Fruit fly (Drosophila melanogaster): ENCODE data around the gene eIF2A.
A peak's percentile ranks its signal among the peaks of the same experiment; 100 is the strongest.

The eIF2A gene

dm6 chr3L:21832203-21833160, 7.9 kb downstream of the eIF2A start, which contains the start of the genes CG7148 and Nopp140:
CG7148 (minus strand) TSS chr3L:21832253.
Nopp140 (plus strand) TSS chr3L:21832774.
- TF ChIP-seq EcR (GFP tag; optimal IDR thresholded peaks at IDR 0.05) (no peak), psq (optimal IDR thresholded peaks at IDR 0.05) (no peak), Dll (optimal IDR thresholded peaks at IDR 0.05) (no peak), pan (optimal IDR thresholded peaks at IDR 0.05) (no peak), usp (GFP tag; optimal IDR thresholded peaks at IDR 0.05) (no peak), CG8478 (optimal IDR thresholded peaks at IDR 0.05) (no peak)

dm6 chr3L:21835569-21835968, 11.0 kb downstream of the eIF2A start:
- TF ChIP-seq usp (GFP tag; optimal IDR thresholded peaks at IDR 0.05) (no peak), psq (optimal IDR thresholded peaks at IDR 0.05) (no peak), Dll (optimal IDR thresholded peaks at IDR 0.05) (no peak), pan (optimal IDR thresholded peaks at IDR 0.05) (no peak), EcR (GFP tag; optimal IDR thresholded peaks at IDR 0.05) (no peak), CG8478 (optimal IDR thresholded peaks at IDR 0.05) (no peak)

- TF ChIP-seq pan (optimal IDR thresholded peaks at IDR 0.05) (peak; percentile 2), CG8478 (optimal IDR thresholded peaks at IDR 0.05) (no peak)
These were observed 15.4 kb downstream of the eIF2A start for dm6 chr3L:21839720-21840641.

- TF ChIP-seq pan (optimal IDR thresholded peaks at IDR 0.05) = no peak
- no peak for TF ChIP-seq CG8478 (optimal IDR thresholded peaks at IDR 0.05)
- TF ChIP-seq Dll (optimal IDR thresholded peaks at IDR 0.05) = no peak
- TF ChIP-seq usp (GFP tag; optimal IDR thresholded peaks at IDR 0.05) = no peak
- no peak for TF ChIP-seq psq (optimal IDR thresholded peaks at IDR 0.05)
- TF ChIP-seq EcR (GFP tag; optimal IDR thresholded peaks at IDR 0.05) = no peak
These were observed 16.1 kb downstream of the eIF2A start for dm6 chr3L:21840642-21840987.

- TF ChIP-seq usp (GFP tag; optimal IDR thresholded peaks at IDR 0.05) = no peak
- no peak for TF ChIP-seq psq (optimal IDR thresholded peaks at IDR 0.05)
- TF ChIP-seq Dll (optimal IDR thresholded peaks at IDR 0.05) = peak; percentile 36
- TF ChIP-seq pan (optimal IDR thresholded peaks at IDR 0.05) = no peak
- no peak for TF ChIP-seq CG8478 (optimal IDR thresholded peaks at IDR 0.05)
- no peak for TF ChIP-seq EcR (GFP tag; optimal IDR thresholded peaks at IDR 0.05)
These were observed 16.5 kb downstream of the eIF2A start, which contains the start of gene P5CDh1 for dm6 chr3L:21841079-21841478. P5CDh1 (minus strand) TSS chr3L:21841356.

dm6 chr3L:21842286-21842685, 17.7 kb downstream of the eIF2A start, which contains the start of gene CG14563:
CG14563 (minus strand) TSS chr3L:21842386.
- TF ChIP-seq CG8478 (optimal IDR thresholded peaks at IDR 0.05) (no peak), pan (optimal IDR thresholded peaks at IDR 0.05) (no peak), usp (GFP tag; optimal IDR thresholded peaks at IDR 0.05) (no peak), psq (optimal IDR thresholded peaks at IDR 0.05) (no peak)

dm6 chr3L:21843307-21843706, 18.8 kb downstream of the eIF2A start:
- TF ChIP-seq EcR (GFP tag; optimal IDR thresholded peaks at IDR 0.05) (no peak), CG8478 (optimal IDR thresholded peaks at IDR 0.05) (no peak), Dll (optimal IDR thresholded peaks at IDR 0.05) (no peak), psq (optimal IDR thresholded peaks at IDR 0.05) (no peak), pan (optimal IDR thresholded peaks at IDR 0.05) (no peak), usp (GFP tag; optimal IDR thresholded peaks at IDR 0.05) (no peak)

dm6 chr3L:21844488-21844887, 19.9 kb downstream of the eIF2A start, which contains the start of gene mub:
mub (plus strand) TSS chr3L:21844788.
- TF ChIP-seq psq (optimal IDR thresholded peaks at IDR 0.05) (no peak), CG8478 (optimal IDR thresholded peaks at IDR 0.05) (no peak), usp (GFP tag; optimal IDR thresholded peaks at IDR 0.05) (no peak), EcR (GFP tag; optimal IDR thresholded peaks at IDR 0.05) (no peak), Dll (optimal IDR thresholded peaks at IDR 0.05) (no peak), pan (optimal IDR thresholded peaks at IDR 0.05) (no peak)

dm6 chr3L:21846591-21846990, 22.1 kb downstream of the eIF2A start:
- TF ChIP-seq psq (optimal IDR thresholded peaks at IDR 0.05) (no peak), pan (optimal IDR thresholded peaks at IDR 0.05) (no peak), EcR (GFP tag; optimal IDR thresholded peaks at IDR 0.05) (no peak), usp (GFP tag; optimal IDR thresholded peaks at IDR 0.05) (no peak), Dll (optimal IDR thresholded peaks at IDR 0.05) (no peak), CG8478 (optimal IDR thresholded peaks at IDR 0.05) (no peak)

- no peak for TF ChIP-seq EcR (GFP tag; optimal IDR thresholded peaks at IDR 0.05)
- TF ChIP-seq psq (optimal IDR thresholded peaks at IDR 0.05) = no peak
- no peak for TF ChIP-seq Dll (optimal IDR thresholded peaks at IDR 0.05)
- no peak for TF ChIP-seq pan (optimal IDR thresholded peaks at IDR 0.05)
- TF ChIP-seq usp (GFP tag; optimal IDR thresholded peaks at IDR 0.05) = no peak
- no peak for TF ChIP-seq CG8478 (optimal IDR thresholded peaks at IDR 0.05)
These were observed 23.8 kb downstream of the eIF2A start for dm6 chr3L:21848320-21848719.

- no peak for TF ChIP-seq psq (optimal IDR thresholded peaks at IDR 0.05)
- TF ChIP-seq Dll (optimal IDR thresholded peaks at IDR 0.05) = no peak
- no peak for TF ChIP-seq CG8478 (optimal IDR thresholded peaks at IDR 0.05)
- TF ChIP-seq pan (optimal IDR thresholded peaks at IDR 0.05) = no peak
- no peak for TF ChIP-seq EcR (GFP tag; optimal IDR thresholded peaks at IDR 0.05)
- no peak for TF ChIP-seq usp (GFP tag; optimal IDR thresholded peaks at IDR 0.05)
These were observed 34.9 kb downstream of the eIF2A start for dm6 chr3L:21859299-21860052.
